Fruit fly (Drosophila melanogaster) whole organism: ENCODE data around the gene Gycalpha99B.

ENCODE experiments used
- Dll ChIP-seq: fragments of >200 bp; optimal IDR thresholded peaks from 2 replicates; lab custom pipeline; 2017
- usp ChIP-seq: fragments of >200 bp; optimal IDR thresholded peaks from 2 replicates; lab custom pipeline; 2017; ENCODE audit warnings: missing biosample characterization, missing genetic modification characterization, mixed read lengths

DNA sequence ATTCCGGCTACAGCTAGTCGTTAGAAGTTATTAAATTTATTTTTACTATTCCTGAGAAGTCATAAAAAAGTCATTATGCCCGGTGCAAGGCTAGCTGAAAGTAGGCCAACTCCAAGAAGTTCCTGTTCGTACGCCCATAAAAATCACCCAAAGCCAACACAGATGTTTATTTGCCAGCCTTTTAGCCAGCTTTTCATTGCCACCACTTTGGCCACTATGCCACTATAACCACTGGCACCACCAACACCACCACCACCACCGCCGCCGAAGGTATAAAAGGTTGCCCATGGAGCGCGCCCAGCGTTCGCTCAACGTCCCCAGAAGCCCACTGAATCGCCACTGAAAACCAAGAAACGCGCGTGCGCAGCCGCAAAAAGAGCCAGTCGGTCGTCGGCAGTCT is 36.1 kb downstream of the Gycalpha99B start, which contains the start of gene CG15506:
- no peak for TF ChIP-seq Dll (lab: Kevin White, UChicago)
- TF ChIP-seq usp (GFP tag; lab: Kevin White, UChicago), result no peak
